Worm (Caenorhabditis elegans) whole organism, L1 larva: Measurements from ENCODE around the gene acs-6.

Source experiments
- C04F5.9 ChIP-seq: sonication (generic microtip); optimal IDR thresholded peaks from 2 replicates; lab custom pipeline; 2016; ENCODE audit warnings: missing genetic modification characterization, missing compliant biosample characterization
- C16A3.4 ChIP-seq: fragments of 150-350 bp; optimal IDR thresholded peaks from 2 replicates; lab custom pipeline; 2014; ENCODE audit warnings: missing biosample characterization, missing genetic modification characterization
- Y116A8C.19 ChIP-seq: sonication (generic microtip); optimal IDR thresholded peaks from 2 replicates; lab custom pipeline; 2016; ENCODE audit warnings: missing compliant biosample characterization, missing genetic modification characterization, borderline replicate concordance
- aly-2 ChIP-seq: fragments of 150-350 bp; optimal IDR thresholded peaks from 2 replicates; lab custom pipeline; 2014; ENCODE audit warnings: missing biosample characterization, missing genetic modification characterization
- blmp-1 ChIP-seq: fragments of 150-350 bp; optimal IDR thresholded peaks from 2 replicates; lab custom pipeline; 2014; ENCODE audit warnings: missing biosample characterization, missing genetic modification characterization
- ceh-88 ChIP-seq: fragments of 200-800 bp; sonication (Bioruptor generic); IDR thresholded peaks from 2 replicates; pipeline ENCODE4 v1.3.6; 2022; ENCODE audit warnings: missing genetic modification characterization, missing compliant biosample characterization
- ces-1 ChIP-seq: fragments of 150-350 bp; optimal IDR thresholded peaks from 2 replicates; lab custom pipeline; 2014; ENCODE audit warnings: missing biosample characterization, missing genetic modification reagents, missing genetic modification characterization
- dpl-1 ChIP-seq, 3 experiments: fragments of 150-350 bp in 2 of 3; sonication (generic microtip) in 1 of 3; optimal IDR thresholded peaks; 2 replicates each; lab custom pipeline; 2014 to 2017; ENCODE audit warnings: missing biosample characterization in 3 of 3, missing genetic modification characterization in 3 of 3, missing genetic modification reagents in 3 of 3
- dsc-1 ChIP-seq: sonication (generic microtip); optimal IDR thresholded peaks from 2 replicates; lab custom pipeline; 2016; ENCODE audit warnings: mild to moderate bottlenecking, missing genetic modification characterization, missing compliant biosample characterization
- egl-13 ChIP-seq: sonication (generic microtip); optimal IDR thresholded peaks from 2 replicates; lab custom pipeline; 2016; ENCODE audit warnings: missing genotype, missing genetic modification reagents, missing genetic modification characterization, missing compliant biosample characterization
- egl-27 ChIP-seq, 2 experiments: fragments of 150-350 bp in 1 of 2; sonication (generic microtip); optimal IDR thresholded peaks; 3 replicates each; lab custom pipeline; 2017 to 2018; ENCODE audit warnings: missing biosample characterization in 2 of 2, missing genetic modification characterization in 2 of 2, missing genetic modification reagents in 2 of 2
- elt-2 ChIP-seq: sonication (generic microtip); optimal IDR thresholded peaks from 2 replicates; lab custom pipeline; 2016; ENCODE audit warnings: missing genetic modification characterization, mild to moderate bottlenecking, inconsistent platforms, missing compliant biosample characterization, missing genetic modification reagents
- elt-3 ChIP-seq, 6 experiments: fragments of 150-350 bp in 1 of 6; sonication (generic microtip); optimal IDR thresholded peaks; 2 replicates each; lab custom pipeline; 2017 to 2018; ENCODE audit warnings: missing biosample characterization in 6 of 6, missing genetic modification characterization in 6 of 6, inconsistent platforms in 1 of 6
- fkh-10 ChIP-seq: sonication (generic microtip); optimal IDR thresholded peaks from 2 replicates; lab custom pipeline; 2017; ENCODE audit warnings: missing biosample characterization, missing genetic modification reagents, missing genetic modification characterization
- hlh-4 ChIP-seq: sonication (generic microtip); optimal IDR thresholded peaks from 2 replicates; lab custom pipeline; 2016; ENCODE audit warnings: mild to moderate bottlenecking, missing genetic modification characterization, missing compliant biosample characterization
- irx-1 ChIP-seq: sonication (generic microtip); optimal IDR thresholded peaks from 2 replicates; lab custom pipeline; 2016; ENCODE audit warnings: missing genetic modification characterization, missing compliant biosample characterization
- lin-13 ChIP-seq: fragments of 150-350 bp; optimal IDR thresholded peaks from 2 replicates; lab custom pipeline; 2014; ENCODE audit warnings: missing biosample characterization, missing genetic modification reagents, missing genetic modification characterization
- lin-14 ChIP-seq: fragments of 200-800 bp; sonication (Bioruptor generic); optimal IDR thresholded peaks from 2 replicates; lab custom pipeline; 2018; ENCODE audit warnings: mild to moderate bottlenecking, missing genetic modification characterization, moderate library complexity, missing compliant biosample characterization
- lsy-2 ChIP-seq, 2 experiments: fragments of 150-350 bp; optimal IDR thresholded peaks; 2 replicates each; lab custom pipeline; 2014; ENCODE audit warnings: missing biosample characterization in 2 of 2, missing genetic modification characterization in 2 of 2
- mdl-1 ChIP-seq, 2 experiments: fragments of 150-350 bp; optimal IDR thresholded peaks; 2 replicates each; lab custom pipeline; 2014 to 2017; ENCODE audit warnings: missing biosample characterization in 2 of 2, missing genetic modification characterization in 2 of 2, inconsistent platforms in 1 of 2
- mef-2 ChIP-seq: fragments of 150-350 bp; optimal IDR thresholded peaks from 2 replicates; lab custom pipeline; 2014; ENCODE audit warnings: missing biosample characterization, missing genetic modification characterization
- nhr-11 ChIP-seq: fragments of 150-350 bp; optimal IDR thresholded peaks from 2 replicates; lab custom pipeline; 2014; ENCODE audit warnings: missing biosample characterization, missing genetic modification characterization
- nhr-12 ChIP-seq: sonication (generic microtip); optimal IDR thresholded peaks from 2 replicates; lab custom pipeline; 2017; ENCODE audit warnings: missing biosample characterization, missing genetic modification characterization
- nhr-19 ChIP-seq: fragments of 200-800 bp; sonication (Bioruptor generic); conservative IDR thresholded peaks from 2 replicates; pipeline ENCODE4 v1.3.6; 2022; ENCODE audit warnings: missing genetic modification characterization, missing compliant biosample characterization
- nhr-20 ChIP-seq: sonication (generic microtip); optimal IDR thresholded peaks from 2 replicates; lab custom pipeline; 2016; ENCODE audit warnings: mild to moderate bottlenecking, missing genetic modification characterization, missing compliant biosample characterization
- nhr-237 ChIP-seq: fragments of 150-350 bp; optimal IDR thresholded peaks from 2 replicates; lab custom pipeline; 2014; ENCODE audit warnings: missing biosample characterization, missing genetic modification characterization
- nhr-28 ChIP-seq: fragments of 150-350 bp; optimal IDR thresholded peaks from 2 replicates; lab custom pipeline; 2014; ENCODE audit warnings: missing biosample characterization, missing genetic modification characterization
- nhr-47 ChIP-seq: sonication (generic microtip); optimal IDR thresholded peaks from 2 replicates; lab custom pipeline; 2016; ENCODE audit warnings: mild to moderate bottlenecking, missing genetic modification characterization, moderate library complexity, missing compliant biosample characterization
- nhr-71 ChIP-seq: sonication (generic microtip); optimal IDR thresholded peaks from 2 replicates; lab custom pipeline; 2016; ENCODE audit warnings: mild to moderate bottlenecking, missing genetic modification characterization, moderate library complexity, missing compliant biosample characterization
- nhr-77 ChIP-seq: fragments of 150-350 bp; optimal IDR thresholded peaks from 2 replicates; lab custom pipeline; 2014; ENCODE audit warnings: missing biosample characterization, missing genetic modification characterization
- nhr-90 ChIP-seq: sonication (generic microtip); optimal IDR thresholded peaks from 2 replicates; lab custom pipeline; 2016; ENCODE audit warnings: mild to moderate bottlenecking, missing genetic modification characterization, missing compliant biosample characterization; ENCODE audit not compliant: poor library complexity
- pag-3 ChIP-seq: sonication (generic microtip); optimal IDR thresholded peaks from 2 replicates; lab custom pipeline; 2017; ENCODE audit warnings: missing genetic modification characterization, mild to moderate bottlenecking, missing compliant biosample characterization, antibody characterized with exemption, borderline replicate concordance; ENCODE audit not compliant: insufficient read depth
- snu-23 ChIP-seq: sonication (generic microtip); optimal IDR thresholded peaks from 2 replicates; lab custom pipeline; 2016; ENCODE audit warnings: missing genetic modification characterization, missing compliant biosample characterization
- sup-37 ChIP-seq: fragments of 200-800 bp; sonication (Bioruptor generic); optimal IDR thresholded peaks from 2 replicates; lab custom pipeline; 2018; ENCODE audit warnings: mild to moderate bottlenecking, missing genetic modification characterization, missing compliant biosample characterization
- swsn-7 ChIP-seq: sonication (generic microtip); optimal IDR thresholded peaks from 2 replicates; lab custom pipeline; 2016; ENCODE audit warnings: missing genetic modification characterization, missing compliant biosample characterization
- tlp-1 ChIP-seq: fragments of 150-350 bp; optimal IDR thresholded peaks from 2 replicates; lab custom pipeline; 2014; ENCODE audit warnings: missing biosample characterization, missing genetic modification characterization
- unc-30 ChIP-seq: sonication (generic microtip); optimal IDR thresholded peaks from 2 replicates; lab custom pipeline; 2017; ENCODE audit warnings: missing biosample characterization, missing genetic modification characterization
- unc-62 ChIP-seq: fragments of 150-350 bp; optimal IDR thresholded peaks from 2 replicates; lab custom pipeline; 2014; ENCODE audit warnings: missing biosample characterization, missing genetic modification reagents, missing genetic modification characterization
- zip-4 ChIP-seq: fragments of 200-800 bp; sonication (Bioruptor generic); optimal IDR thresholded peaks from 2 replicates; lab custom pipeline; 2018; ENCODE audit warnings: mild to moderate bottlenecking, missing genetic modification characterization, moderate library complexity, missing compliant biosample characterization
- ztf-11 ChIP-seq, 2 experiments: sonication (generic microtip); optimal IDR thresholded peaks; 2 replicates each; lab custom pipeline; 2016 to 2017; ENCODE audit warnings: missing genetic modification characterization in 2 of 2, missing biosample characterization in 1 of 2, missing compliant biosample characterization in 1 of 2
- ztf-4 ChIP-seq: fragments of 150-350 bp; optimal IDR thresholded peaks from 2 replicates; lab custom pipeline; 2014; ENCODE audit warnings: missing biosample characterization, missing genetic modification characterization

The acs-6 gene

DNA sequence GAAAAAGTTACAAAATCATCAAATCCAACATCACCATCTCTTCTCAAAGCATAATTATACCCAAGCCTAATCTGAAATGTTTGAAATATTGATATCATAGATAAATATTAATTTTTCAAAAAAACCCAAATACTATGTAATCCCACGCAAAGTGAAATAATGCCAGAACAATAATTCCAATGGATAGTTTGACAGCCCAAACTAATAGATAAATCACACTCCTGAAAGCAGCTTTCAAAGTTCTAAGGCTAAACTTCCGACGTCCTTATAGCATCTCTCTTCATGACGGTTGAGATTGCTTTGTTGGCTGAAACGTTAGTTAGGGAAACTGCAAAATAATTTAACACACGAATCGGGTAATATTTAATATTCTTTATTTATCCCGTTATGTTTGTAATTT, 37.4 kb downstream of the acs-6 start:
- TF ChIP-seq nhr-71 (tag; lab: Kevin White, UChicago), result peak; percentile 22
- peak; percentile 0 for TF ChIP-seq nhr-90
- TF ChIP-seq aly-2 (tag; lab: Kevin White, UChicago), result no peak
- TF ChIP-seq, all 84 proteins: peak for 2

DNA sequence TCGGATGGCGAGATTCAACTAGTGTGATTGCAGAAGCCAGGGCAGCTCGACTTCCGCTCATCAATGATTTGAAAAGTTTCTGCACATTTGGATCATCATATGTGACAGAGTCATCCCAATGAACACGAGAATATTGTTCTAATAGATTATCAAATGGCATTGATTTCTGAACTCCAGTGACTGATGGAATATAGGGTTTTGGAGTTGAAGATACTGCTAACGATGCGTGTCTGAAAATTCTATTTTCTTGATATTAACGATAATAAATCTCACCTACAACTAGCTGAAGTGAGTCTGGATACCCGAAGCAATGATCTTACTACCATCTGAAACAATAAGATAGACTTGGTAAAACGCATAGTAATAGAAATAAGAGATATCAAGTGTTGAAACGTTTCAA, 39.0 kb downstream of the acs-6 start, which contains the start of gene mmaa-1:
mmaa-1 (minus strand) TSS at position 328 of the 400 bp plus-strand sequence.
- TF ChIP-seq mef-2 (tag; lab: Kevin White, UChicago) (no peak), nhr-71 (tag; lab: Kevin White, UChicago) (peak; percentile 10)

DNA sequence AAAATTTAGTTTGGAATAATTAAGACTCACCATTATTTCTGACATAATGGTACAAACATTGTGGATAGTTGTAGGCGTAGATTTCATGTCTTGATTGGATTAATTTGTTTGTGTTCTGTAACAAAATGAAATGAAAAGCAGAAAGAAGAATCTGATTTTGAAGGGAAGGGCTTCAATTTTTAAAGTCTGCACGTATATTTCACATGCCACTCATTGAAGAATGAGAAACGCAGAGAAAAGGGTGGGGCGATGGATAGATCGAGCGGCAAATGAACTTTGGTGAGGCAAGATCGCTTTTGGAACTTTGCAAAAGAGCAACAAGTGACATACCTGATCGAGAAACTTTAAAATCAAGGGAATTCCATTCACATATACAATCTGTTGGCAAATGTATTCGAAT, 40.5 kb downstream of the acs-6 start:
- TF ChIP-seq nhr-71 (tag; lab: Kevin White, UChicago) (peak; percentile 21), ceh-88 (GFP tag; lab: Robert Waterston, UW) (no peak), dsc-1 (tag; lab: Kevin White, UChicago) (no peak), snu-23 (GFP tag; lab: Kevin White, UChicago) (peak; percentile 22), lsy-2 (tag; optimal IDR thresholded peaks at IDR 0.05; lab: Kevin White, UChicago) (no peak), blmp-1 (tag; lab: Kevin White, UChicago) (peak; percentile 17)

DNA sequence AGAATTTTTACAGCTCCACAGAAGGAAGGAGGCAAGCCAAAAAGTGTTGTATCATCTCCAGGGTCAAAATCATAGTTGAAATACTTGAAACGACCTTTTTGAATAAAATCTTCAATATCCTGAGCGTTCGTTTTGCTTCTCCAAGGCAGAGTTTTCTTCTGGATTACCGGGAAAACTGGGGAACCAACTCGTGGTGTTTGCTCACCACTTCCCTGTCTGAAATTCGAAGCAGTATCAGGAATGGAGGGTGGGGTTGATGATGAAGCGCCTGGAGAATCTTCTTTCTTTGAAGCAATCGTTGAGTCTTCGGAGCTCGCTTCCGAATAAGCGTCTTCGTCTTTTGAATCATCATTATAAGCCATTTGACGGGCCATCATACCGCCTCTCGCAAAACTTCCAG, 41.3 kb downstream of the acs-6 start:
- TF ChIP-seq ceh-88 (GFP tag; lab: Robert Waterston, UW), result no peak
- TF ChIP-seq nhr-47 (tag; lab: Kevin White, UChicago), result no peak
- TF ChIP-seq C16A3.4 (tag; lab: Kevin White, UChicago), result no peak
- no peak for TF ChIP-seq zip-4 (GFP tag; lab: Kevin White, UChicago)
- TF ChIP-seq irx-1 (tag; lab: Kevin White, UChicago), result no peak
- no peak for TF ChIP-seq hlh-4
- no peak for TF ChIP-seq pag-3 (tag; lab: Kevin White, UChicago)
- no peak for TF ChIP-seq tlp-1
- no peak for TF ChIP-seq sup-37
- TF ChIP-seq lin-13 (GFP tag; lab: Kevin White, UChicago), result no peak
- TF ChIP-seq nhr-20 (tag; lab: Kevin White, UChicago), result no peak
- TF ChIP-seq fkh-10 (GFP tag; lab: Kevin White, UChicago), result no peak
- no peak for TF ChIP-seq unc-62 (GFP tag; lab: Kevin White, UChicago)
- TF ChIP-seq ztf-11 (tag; optimal IDR thresholded peaks at IDR 0.05; lab: Kevin White, UChicago), result no peak
- no peak for TF ChIP-seq nhr-12
- no peak for TF ChIP-seq ces-1 (GFP tag; lab: Kevin White, UChicago)
- TF ChIP-seq nhr-237 (tag; lab: Kevin White, UChicago), result no peak
- TF ChIP-seq nhr-11 (tag; lab: Kevin White, UChicago), result no peak
- no peak for TF ChIP-seq C04F5.9 (tag; lab: Kevin White, UChicago)
- no peak for TF ChIP-seq elt-2

DNA sequence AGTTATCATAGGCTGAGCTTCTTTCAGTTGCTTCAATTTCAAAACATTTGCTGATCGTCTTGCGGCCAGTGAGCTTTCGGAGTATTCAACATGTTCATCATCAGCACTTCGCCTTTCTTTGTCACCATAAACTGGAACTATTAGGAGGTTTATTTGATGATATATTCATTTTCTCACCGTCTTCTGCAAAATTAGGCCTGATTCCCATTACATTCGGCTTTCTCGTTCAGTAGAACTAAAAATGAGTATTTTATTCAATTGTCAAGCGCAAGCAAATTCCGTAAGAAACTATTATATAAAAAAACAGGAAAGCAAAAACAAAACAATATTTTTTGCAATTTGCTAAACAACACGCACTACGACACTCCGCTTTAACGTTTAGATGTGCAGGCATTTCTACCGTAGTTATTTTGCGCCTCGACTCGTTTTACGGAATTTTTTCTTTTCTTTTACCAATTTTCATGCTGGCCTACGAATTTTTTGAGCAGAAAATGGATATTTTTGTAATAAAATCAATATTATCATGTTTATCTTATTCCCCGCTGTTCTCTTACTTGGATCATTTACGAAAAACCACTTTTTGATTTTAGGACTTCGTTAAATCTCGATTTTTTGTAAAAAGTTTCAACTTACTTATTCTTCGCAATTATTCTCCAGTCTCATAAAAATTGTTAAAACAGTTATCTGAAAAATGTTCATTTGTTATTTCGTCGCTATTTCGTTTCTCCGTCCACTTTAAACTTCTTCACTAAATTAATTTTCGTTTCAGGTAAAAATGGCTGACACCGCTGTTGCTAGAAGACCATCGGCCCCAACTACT, 43.2 kb downstream of the acs-6 start, which contains the start of the genes farl-11 and rpl-33:
farl-11 (minus strand) TSS at position 242 of the 820 bp plus-strand sequence.
rpl-33 (plus strand) TSS at position 770 of the 820 bp plus-strand sequence.
- TF ChIP-seq C04F5.9 (tag; lab: Kevin White, UChicago) (peak; percentile 58), unc-30 (tag; lab: Kevin White, UChicago) (no peak), ztf-4 (tag; lab: Kevin White, UChicago) (no peak), swsn-7 (tag; lab: Kevin White, UChicago) (peak; percentile 76), nhr-20 (tag; lab: Kevin White, UChicago) (peak; percentile 86), nhr-12 (no peak), lsy-2 (tag; optimal IDR thresholded peaks at IDR 0.05; lab: Kevin White, UChicago) (peak; percentile 98 to 100), aly-2 (tag; lab: Kevin White, UChicago) (peak; percentile 77), dpl-1 (GFP tag; optimal IDR thresholded peaks at IDR 0.05; lab: Kevin White, UChicago) (peak; percentile 75 to 83 (median 81)), mdl-1 (tag; optimal IDR thresholded peaks at IDR 0.05; lab: Kevin White, UChicago) (peak in 1 of 2 experiments; percentile 65), lin-14 (GFP tag; lab: Kevin White, UChicago) (peak; percentile 85), ztf-11 (tag; optimal IDR thresholded peaks at IDR 0.05; lab: Kevin White, UChicago) (peak in 1 of 2 experiments; percentile 57), nhr-28 (no peak), snu-23 (GFP tag; lab: Kevin White, UChicago) (peak; percentile 92), nhr-19 (peak; percentile 77), Y116A8C.19 (tag; lab: Kevin White, UChicago) (no peak), nhr-77 (peak; percentile 80), nhr-71 (tag; lab: Kevin White, UChicago) (peak; percentile 87), elt-3 (tag; optimal IDR thresholded peaks at IDR 0.05; lab: Kevin White, UChicago) (peak in 4 of 6 experiments; percentile 14 to 84 (median 61)), egl-27 (tag; optimal IDR thresholded peaks at IDR 0.05; lab: Kevin White, UChicago) (no peak), egl-13 (tag; lab: Kevin White, UChicago) (peak; percentile 34), fkh-10 (GFP tag; lab: Kevin White, UChicago) (peak; percentile 33)
